Fruit fly (Drosophila melanogaster) whole organism, embryonic: ENCODE data around the gene Art4.
A peak's percentile ranks its signal among the peaks of the same experiment; 100 is the strongest.

Experiments used
- Bgb ChIP-seq: fragments of 200-800 bp; sonication (Bioruptor generic); IDR thresholded peaks from 2 replicates; pipeline ENCODE4 v1.3.6; 2022; ENCODE audit warnings: missing biosample characterization, missing genetic modification characterization; ENCODE audit not compliant: partially characterized antibody
- BtbVII ChIP-seq: fragments of 200-800 bp; sonication (Bioruptor generic); optimal IDR thresholded peaks from 3 replicates; lab custom pipeline; 2017; ENCODE audit warnings: missing biosample characterization, mild to moderate bottlenecking, missing genetic modification characterization
- C15 ChIP-seq: fragments of 200-800 bp; sonication (Bioruptor generic); IDR thresholded peaks from 3 replicates; pipeline ENCODE4 v1.3.6; 2022; ENCODE audit warnings: missing biosample characterization, missing genetic modification characterization
- CG10543 ChIP-seq: fragments of 200-800 bp; sonication (Bioruptor generic); optimal IDR thresholded peaks from 3 replicates; lab custom pipeline; 2017; ENCODE audit warnings: missing biosample characterization, mild to moderate bottlenecking, missing genetic modification characterization, moderate library complexity
- CG11723 ChIP-seq: fragments of 200-800 bp; sonication (Bioruptor generic); optimal IDR thresholded peaks from 2 replicates; lab custom pipeline; 2017; ENCODE audit warnings: missing biosample characterization, mild to moderate bottlenecking, missing genetic modification characterization
- CG12299 ChIP-seq: fragments of 200-800 bp; sonication (Bioruptor generic); optimal IDR thresholded peaks from 2 replicates; lab custom pipeline; 2018; ENCODE audit warnings: missing biosample characterization, mild to moderate bottlenecking, missing genetic modification characterization
- CG1233 ChIP-seq: fragments of 200-800 bp; sonication (Bioruptor generic); optimal IDR thresholded peaks from 4 replicates; lab custom pipeline; 2018; ENCODE audit warnings: missing biosample characterization, mild to moderate bottlenecking, missing genetic modification characterization
- CG12659 ChIP-seq: fragments of 200-800 bp; sonication (Bioruptor generic); optimal IDR thresholded peaks from 3 replicates; lab custom pipeline; 2017; ENCODE audit warnings: mild to moderate bottlenecking, missing biosample characterization, missing genetic modification reagents, missing genetic modification characterization
- CG14014 ChIP-seq: fragments of 200-800 bp; sonication (Bioruptor generic); IDR thresholded peaks from 2 replicates; pipeline ENCODE4 v1.3.6; 2022; ENCODE audit warnings: missing biosample characterization, missing genetic modification characterization
- CG14667 ChIP-seq: fragments of 200-800 bp; sonication (Bioruptor generic); IDR thresholded peaks from 2 replicates; pipeline ENCODE4 v1.3.6; 2022; ENCODE audit warnings: missing biosample characterization, missing genetic modification characterization
- CG2199 ChIP-seq: fragments of 200-800 bp; sonication (Bioruptor generic); IDR thresholded peaks from 3 replicates; pipeline ENCODE4 v1.3.6; 2022; ENCODE audit warnings: missing biosample characterization, missing genetic modification characterization
- CG3281 ChIP-seq: fragments of 200-800 bp; sonication (Bioruptor generic); optimal IDR thresholded peaks from 3 replicates; lab custom pipeline; 2017; ENCODE audit warnings: missing biosample characterization, mild to moderate bottlenecking, missing genetic modification characterization
- CG3407 ChIP-seq: fragments of 200-800 bp; sonication (Bioruptor generic); optimal IDR thresholded peaks from 2 replicates; lab custom pipeline; 2018; ENCODE audit warnings: missing biosample characterization, mild to moderate bottlenecking, missing genetic modification characterization
- CG3995 ChIP-seq: fragments of 200-800 bp; sonication (Bioruptor generic); optimal IDR thresholded peaks from 3 replicates; lab custom pipeline; 2016; ENCODE audit warnings: missing biosample characterization, missing genetic modification characterization
- CG4328 ChIP-seq: fragments of 200-800 bp; sonication (Bioruptor generic); optimal IDR thresholded peaks from 3 replicates; lab custom pipeline; 2017; ENCODE audit warnings: missing biosample characterization, missing genetic modification reagents, missing genetic modification characterization
- CG4617 ChIP-seq: fragments of 200-800 bp; sonication (Bioruptor generic); optimal IDR thresholded peaks from 3 replicates; lab custom pipeline; 2016; ENCODE audit warnings: missing biosample characterization, missing genetic modification characterization, borderline replicate concordance
- CG6813 ChIP-seq: fragments of 200-800 bp; sonication (Bioruptor generic); optimal IDR thresholded peaks from 2 replicates; lab custom pipeline; 2017; ENCODE audit warnings: missing biosample characterization, missing genetic modification characterization, mild to moderate bottlenecking, moderate library complexity, missing genetic modification reagents
- CG8359 ChIP-seq: fragments of 200-800 bp; sonication (Bioruptor generic); optimal IDR thresholded peaks from 2 replicates; lab custom pipeline; 2017; ENCODE audit warnings: missing biosample characterization, mild to moderate bottlenecking, missing genetic modification characterization, borderline replicate concordance
- CG9817 ChIP-seq: fragments of 200-800 bp; sonication (Bioruptor generic); optimal IDR thresholded peaks from 2 replicates; lab custom pipeline; 2018; ENCODE audit warnings: missing biosample characterization, mild to moderate bottlenecking, missing genetic modification characterization, moderate library complexity
- CG9876 ChIP-seq: fragments of 200-800 bp; sonication (Bioruptor generic); optimal IDR thresholded peaks from 2 replicates; lab custom pipeline; 2016; ENCODE audit warnings: missing biosample characterization, missing genetic modification characterization
- CHES-1-like ChIP-seq: fragments of 200-800 bp; sonication (Bioruptor generic); optimal IDR thresholded peaks from 2 replicates; lab custom pipeline; 2016; ENCODE audit warnings: missing biosample characterization, missing genetic modification characterization
- CTCF ChIP-seq: fragments of 200-800 bp; sonication (Bioruptor generic); optimal IDR thresholded peaks from 2 replicates; lab custom pipeline; 2017; ENCODE audit warnings: missing biosample characterization, mild to moderate bottlenecking, missing genetic modification characterization, moderate library complexity
- D ChIP-seq, 2 experiments: fragments of 200-800 bp in 1 of 2; fragments of >200 bp in 1 of 2; sonication (Bioruptor generic) in 1 of 2; optimal IDR thresholded peaks; 2 replicates in 1 of 2; 3 replicates in 1 of 2; lab custom pipeline; 2017; ENCODE audit warnings: mild to moderate bottlenecking in 1 of 2, missing biosample characterization in 1 of 2, missing genetic modification characterization in 1 of 2, missing genetic modification reagents in 1 of 2
- H15 ChIP-seq: fragments of 200-800 bp; sonication (Bioruptor generic); IDR thresholded peaks from 3 replicates; pipeline ENCODE4 v1.3.6; 2022; ENCODE audit warnings: missing biosample characterization, missing genetic modification characterization
- Hey ChIP-seq: fragments of 200-800 bp; sonication (Bioruptor generic); optimal IDR thresholded peaks from 3 replicates; lab custom pipeline; 2018; ENCODE audit warnings: missing biosample characterization, mild to moderate bottlenecking, missing genetic modification characterization
- Hmr ChIP-seq: fragments of 200-800 bp; sonication (Bioruptor generic); optimal IDR thresholded peaks from 3 replicates; lab custom pipeline; 2017; ENCODE audit warnings: mild to moderate bottlenecking, missing biosample characterization, missing genetic modification reagents, missing genetic modification characterization
- Kr ChIP-seq: fragments of 200-800 bp; sonication (Bioruptor generic); optimal IDR thresholded peaks from 2 replicates; lab custom pipeline; 2017; ENCODE audit warnings: missing biosample characterization, mild to moderate bottlenecking, missing genetic modification characterization
- Lim3 ChIP-seq: fragments of 200-800 bp; sonication (Bioruptor generic); IDR thresholded peaks from 2 replicates; pipeline ENCODE4 v1.3.6; 2022; ENCODE audit warnings: missing biosample characterization, missing genetic modification characterization
- Mad ChIP-seq: fragments of 200-800 bp; sonication (Bioruptor generic); optimal IDR thresholded peaks from 2 replicates; lab custom pipeline; 2016; ENCODE audit warnings: missing biosample characterization, missing genetic modification characterization
- Mrtf ChIP-seq: fragments of 200-800 bp; sonication (Bioruptor generic); IDR thresholded peaks from 3 replicates; pipeline ENCODE4 v1.3.6; 2022; ENCODE audit warnings: missing biosample characterization, missing genetic modification characterization
- Nf-YB ChIP-seq: fragments of 200-800 bp; sonication (Bioruptor generic); optimal IDR thresholded peaks from 3 replicates; lab custom pipeline; 2019; ENCODE audit warnings: missing biosample characterization, mild to moderate bottlenecking, missing genetic modification characterization, moderate library complexity
- Ptx1 ChIP-seq: fragments of 200-800 bp; sonication (Bioruptor generic); IDR thresholded peaks from 2 replicates; pipeline ENCODE4 v1.3.6; 2022; ENCODE audit warnings: missing biosample characterization, missing genetic modification characterization
- Six4 ChIP-seq: fragments of 200-800 bp; sonication (Bioruptor generic); optimal IDR thresholded peaks from 2 replicates; lab custom pipeline; 2016; ENCODE audit warnings: missing biosample characterization, missing genetic modification characterization
- Taf1 ChIP-seq: fragments of 200-800 bp; sonication (Bioruptor generic); IDR thresholded peaks from 2 replicates; pipeline ENCODE4 v1.3.6; 2022; ENCODE audit warnings: missing biosample characterization, missing genetic modification characterization
- YL-1 ChIP-seq: fragments of 200-800 bp; sonication (Bioruptor generic); optimal IDR thresholded peaks from 3 replicates; lab custom pipeline; 2017; ENCODE audit warnings: missing biosample characterization, mild to moderate bottlenecking, missing genetic modification characterization
- cg ChIP-seq: fragments of 200-800 bp; sonication (Bioruptor generic); optimal IDR thresholded peaks from 3 replicates; lab custom pipeline; 2019; ENCODE audit warnings: missing biosample characterization, mild to moderate bottlenecking, missing genetic modification characterization, moderate library complexity
- crc ChIP-seq: fragments of 200-800 bp; sonication (Bioruptor generic); optimal IDR thresholded peaks from 2 replicates; lab custom pipeline; 2016; ENCODE audit warnings: missing biosample characterization, missing genetic modification characterization
- da ChIP-seq: fragments of 200-800 bp; sonication (Bioruptor generic); optimal IDR thresholded peaks from 2 replicates; lab custom pipeline; 2016; ENCODE audit warnings: missing biosample characterization, missing genetic modification characterization
- ftz-f1 ChIP-seq: fragments of 200-800 bp; sonication (Bioruptor generic); optimal IDR thresholded peaks from 2 replicates; lab custom pipeline; 2016; ENCODE audit warnings: missing biosample characterization, missing genetic modification characterization
- gce ChIP-seq: fragments of 200-800 bp; sonication (Bioruptor generic); IDR thresholded peaks from 3 replicates; pipeline ENCODE4 v1.3.6; 2022; ENCODE audit warnings: missing biosample characterization, missing genetic modification characterization
- gro ChIP-seq: fragments of 200-800 bp; sonication (Bioruptor generic); optimal IDR thresholded peaks from 2 replicates; lab custom pipeline; 2016; ENCODE audit warnings: missing biosample characterization, missing genetic modification characterization
- her ChIP-seq: fragments of 200-800 bp; sonication (Bioruptor generic); optimal IDR thresholded peaks from 2 replicates; lab custom pipeline; 2016; ENCODE audit warnings: missing biosample characterization, missing genetic modification characterization
- ind ChIP-seq: fragments of 200-800 bp; sonication (Bioruptor generic); optimal IDR thresholded peaks from 3 replicates; lab custom pipeline; 2016; ENCODE audit warnings: missing biosample characterization, missing genetic modification characterization
- kay ChIP-seq: fragments of 200-800 bp; sonication (Bioruptor generic); optimal IDR thresholded peaks from 2 replicates; lab custom pipeline; 2016; ENCODE audit warnings: missing biosample characterization, missing genetic modification characterization
- kni ChIP-seq: fragments of 200-800 bp; sonication (Bioruptor generic); optimal IDR thresholded peaks from 3 replicates; lab custom pipeline; 2017; ENCODE audit warnings: mild to moderate bottlenecking, missing biosample characterization, missing genetic modification reagents, missing genetic modification characterization
- peb ChIP-seq: fragments of 200-800 bp; sonication (Bioruptor generic); IDR thresholded peaks from 2 replicates; pipeline ENCODE4 v1.3.6; 2022; ENCODE audit warnings: missing biosample characterization, missing genetic modification characterization
- pzg ChIP-seq: fragments of 200-800 bp; sonication (Bioruptor generic); optimal IDR thresholded peaks from 3 replicates; lab custom pipeline; 2018; ENCODE audit warnings: missing biosample characterization, mild to moderate bottlenecking, missing genetic modification characterization, moderate library complexity
- rib ChIP-seq: fragments of 200-800 bp; sonication (Bioruptor generic); IDR thresholded peaks from 2 replicates; pipeline ENCODE4 v1.3.6; 2022; ENCODE audit warnings: missing biosample characterization, missing genetic modification characterization
- sob ChIP-seq: fragments of 200-800 bp; sonication (Bioruptor generic); IDR thresholded peaks from 2 replicates; pipeline ENCODE4 v1.3.6; 2022; ENCODE audit warnings: missing biosample characterization, missing genetic modification characterization
- zen2 ChIP-seq: fragments of 200-800 bp; sonication (Bioruptor generic); IDR thresholded peaks from 3 replicates; pipeline ENCODE4 v1.3.6; 2022; ENCODE audit warnings: missing biosample characterization, missing genetic modification characterization; ENCODE audit not compliant: partially characterized antibody

Gene Art4

dm6 chr3R:9985585-9986393 lies at the start of gene Art4 (continued):
- TF ChIP-seq CG6813 (no peak), CG8359 (GFP tag; lab: Kevin White, UChicago) (no peak), Ptx1 (GFP tag; lab: Robert Waterston, UW) (peak; percentile 42), Taf1 (GFP tag; lab: Robert Waterston, UW) (no peak), CG14667 (GFP tag; lab: Robert Waterston, UW) (no peak), Hmr (GFP tag; lab: Kevin White, UChicago) (peak; percentile 73), CG10543 (GFP tag; lab: Kevin White, UChicago) (peak; percentile 53), cg (GFP tag; lab: Kevin White, UChicago) (peak; percentile 82), CHES-1-like (peak; percentile 55), CG9876 (GFP tag; lab: Kevin White, UChicago) (no peak), CG9817 (tag; lab: Kevin White, UChicago) (peak; percentile 37), Lim3 (GFP tag; lab: Robert Waterston, UW) (no peak), CG12299 (tag; lab: Kevin White, UChicago) (no peak), CG14014 (GFP tag; lab: Robert Waterston, UW) (0 out of 2 replicates have a peak, but pooled peaks have one; percentile 16), BtbVII (GFP tag; lab: Kevin White, UChicago) (no peak), CG4617 (GFP tag; lab: Kevin White, UChicago) (peak; percentile 21), pzg (GFP tag; lab: Kevin White, UChicago) (peak; percentile 61), D (optimal IDR thresholded peaks at IDR 0.05; lab: Kevin White, UChicago) (no peak), D (GFP tag; optimal IDR thresholded peaks at IDR 0.05; lab: Kevin White, UChicago) (no peak), CG3281 (GFP tag; lab: Kevin White, UChicago) (no peak), crc (GFP tag; lab: Kevin White, UChicago) (no peak), da (no peak), her (GFP tag; lab: Kevin White, UChicago) (no peak), Kr (no peak), gce (GFP tag; lab: Robert Waterston, UW) (no peak), CTCF (GFP tag; lab: Kevin White, UChicago) (peak; percentile 72), YL-1 (GFP tag; lab: Kevin White, UChicago) (peak; percentile 74), rib (GFP tag; lab: Robert Waterston, UW) (peak; percentile 76; the same call in 1 of the 2 replicates), Hey (no peak), C15 (GFP tag; lab: Robert Waterston, UW) (no peak), CG1233 (no peak), peb (GFP tag; lab: Robert Waterston, UW) (no peak), kni (GFP tag; lab: Kevin White, UChicago) (peak; percentile 26), ind (GFP tag; lab: Kevin White, UChicago) (peak; percentile 38), CG3407 (GFP tag; lab: Kevin White, UChicago) (peak; percentile 13), Mad (peak; percentile 22), CG11723 (GFP tag; lab: Kevin White, UChicago) (no peak), CG12659 (GFP tag; lab: Kevin White, UChicago) (peak; percentile 66), Nf-YB (GFP tag; lab: Kevin White, UChicago) (no peak), zen2 (GFP tag; lab: Robert Waterston, UW) (no peak), Mrtf (GFP tag; lab: Robert Waterston, UW) (no peak), ftz-f1 (GFP tag; lab: Kevin White, UChicago) (no peak), gro (no peak), CG4328 (GFP tag; lab: Kevin White, UChicago) (no peak), Bgb (GFP tag; lab: Robert Waterston, UW) (peak; percentile 62; the same call in 1 of the 2 replicates), H15 (GFP tag; lab: Robert Waterston, UW) (no peak), CG3995 (peak; percentile 4), kay (no peak), Six4 (GFP tag; lab: Kevin White, UChicago) (no peak), sob (GFP tag; lab: Robert Waterston, UW) (no peak), CG2199 (no peak)
